Fruit fly (Drosophila melanogaster) whole organism, embryonic: ENCODE data around the gene CG4953.
A peak's percentile ranks its signal among the peaks of the same experiment; 100 is the strongest.

Source experiments
- Awh ChIP-seq: fragments of 200-800 bp; sonication (Bioruptor generic); IDR thresholded peaks from 2 replicates; pipeline ENCODE4, ENCODE4 v1.3.6; 2022; ENCODE audit warnings: missing biosample characterization, missing genetic modification characterization
- B-H1 ChIP-seq: fragments of 200-800 bp; sonication (Bioruptor generic); IDR thresholded peaks from 3 replicates; pipeline ENCODE4 v1.3.6; 2022; ENCODE audit warnings: missing biosample characterization, missing genetic modification characterization
- Bgb ChIP-seq: fragments of 200-800 bp; sonication (Bioruptor generic); IDR thresholded peaks from 2 replicates; pipeline ENCODE4 v1.3.6; 2022; ENCODE audit warnings: missing biosample characterization, missing genetic modification characterization; ENCODE audit not compliant: partially characterized antibody
- Blimp-1 ChIP-seq: fragments of 200-800 bp; sonication (Bioruptor generic); optimal IDR thresholded peaks from 3 replicates; lab custom pipeline; 2018; ENCODE audit warnings: missing biosample characterization, missing genetic modification characterization, mild to moderate bottlenecking, moderate library complexity, missing genetic modification reagents
- CG1024 ChIP-seq: fragments of 200-800 bp; sonication (Bioruptor generic); IDR thresholded peaks from 2 replicates; pipeline ENCODE4 v1.3.6; 2022; ENCODE audit warnings: missing biosample characterization, missing genetic modification characterization
- CG12104 ChIP-seq: fragments of 200-800 bp; sonication (Bioruptor generic); optimal IDR thresholded peaks from 3 replicates; lab custom pipeline; 2016; ENCODE audit warnings: missing biosample characterization, missing genetic modification characterization
- CG12236 ChIP-seq: fragments of 200-800 bp; sonication (Bioruptor generic); optimal IDR thresholded peaks from 2 replicates; lab custom pipeline; 2016; ENCODE audit warnings: missing biosample characterization, missing genetic modification characterization
- CG12942 ChIP-seq: fragments of 200-800 bp; sonication (Bioruptor generic); optimal IDR thresholded peaks from 3 replicates; lab custom pipeline; 2016; ENCODE audit warnings: missing biosample characterization, missing genetic modification characterization
- CG15696 ChIP-seq: fragments of 200-800 bp; sonication (Bioruptor generic); optimal IDR thresholded peaks from 2 replicates; lab custom pipeline; 2019; ENCODE audit warnings: missing biosample characterization, mild to moderate bottlenecking, missing genetic modification characterization, moderate library complexity
- CG17359 ChIP-seq: fragments of 200-800 bp; sonication (Bioruptor generic); optimal IDR thresholded peaks from 3 replicates; lab custom pipeline; 2018; ENCODE audit warnings: missing biosample characterization, mild to moderate bottlenecking, missing genetic modification characterization, moderate library complexity
- CG17612 ChIP-seq: fragments of 200-800 bp; sonication (Bioruptor generic); IDR thresholded peaks from 2 replicates; pipeline ENCODE4 v1.3.6; 2022; ENCODE audit warnings: missing biosample characterization, missing genetic modification characterization
- CG17802 ChIP-seq: fragments of 200-800 bp; sonication (Bioruptor generic); optimal IDR thresholded peaks from 2 replicates; lab custom pipeline; 2018; ENCODE audit warnings: missing biosample characterization, mild to moderate bottlenecking, missing genetic modification characterization, moderate library complexity
- CG1832 ChIP-seq: fragments of 200-800 bp; sonication (Bioruptor generic); optimal IDR thresholded peaks from 2 replicates; lab custom pipeline; 2017; ENCODE audit warnings: missing biosample characterization, mild to moderate bottlenecking, missing genetic modification characterization, inconsistent platforms
- CG3281 ChIP-seq: fragments of 200-800 bp; sonication (Bioruptor generic); optimal IDR thresholded peaks from 3 replicates; lab custom pipeline; 2017; ENCODE audit warnings: missing biosample characterization, mild to moderate bottlenecking, missing genetic modification characterization
- CG34224 ChIP-seq: fragments of 200-800 bp; sonication (Bioruptor generic); IDR thresholded peaks from 3 replicates; pipeline ENCODE4 v1.3.6; 2022; ENCODE audit warnings: missing biosample characterization, missing genetic modification characterization; ENCODE audit not compliant: partially characterized antibody
- CG7271 ChIP-seq: fragments of 200-800 bp; sonication (Bioruptor generic); optimal IDR thresholded peaks from 2 replicates; lab custom pipeline; 2018; ENCODE audit warnings: missing biosample characterization, mild to moderate bottlenecking, missing genetic modification characterization, moderate library complexity
- CG7372 ChIP-seq: fragments of 200-800 bp; sonication (Bioruptor generic); IDR thresholded peaks from 2 replicates; pipeline ENCODE4 v1.3.6; 2022; ENCODE audit warnings: missing biosample characterization, missing genetic modification characterization
- CG8359 ChIP-seq: fragments of 200-800 bp; sonication (Bioruptor generic); optimal IDR thresholded peaks from 2 replicates; lab custom pipeline; 2017; ENCODE audit warnings: missing biosample characterization, mild to moderate bottlenecking, missing genetic modification characterization, borderline replicate concordance
- CrebB ChIP-seq: fragments of 200-800 bp; sonication (Bioruptor generic); optimal IDR thresholded peaks from 3 replicates; lab custom pipeline; 2018; ENCODE audit warnings: missing biosample characterization, mild to moderate bottlenecking, missing genetic modification characterization
- Dip3 ChIP-seq: fragments of 200-800 bp; sonication (Bioruptor generic); optimal IDR thresholded peaks from 3 replicates; lab custom pipeline; 2016; ENCODE audit warnings: missing biosample characterization, missing genetic modification characterization
- Lim3 ChIP-seq: fragments of 200-800 bp; sonication (Bioruptor generic); IDR thresholded peaks from 2 replicates; pipeline ENCODE4 v1.3.6; 2022; ENCODE audit warnings: missing biosample characterization, missing genetic modification characterization
- MESR4 ChIP-seq: fragments of 200-800 bp; sonication (Bioruptor generic); optimal IDR thresholded peaks from 2 replicates; lab custom pipeline; 2018; ENCODE audit warnings: missing biosample characterization, mild to moderate bottlenecking, missing genetic modification characterization, moderate library complexity
- NFAT ChIP-seq: fragments of 200-800 bp; sonication (Bioruptor generic); IDR thresholded peaks from 2 replicates; pipeline ENCODE4 v1.3.6; 2022; ENCODE audit warnings: missing biosample characterization, missing genetic modification characterization
- Nf-YC ChIP-seq: fragments of 200-800 bp; optimal IDR thresholded peaks from 3 replicates; lab custom pipeline; 2019; ENCODE audit warnings: missing biosample characterization, mild to moderate bottlenecking, missing genetic modification characterization, moderate library complexity
- Oaz ChIP-seq: fragments of 200-800 bp; sonication (Bioruptor generic); IDR thresholded peaks from 2 replicates; pipeline ENCODE4 v1.3.6; 2022; ENCODE audit warnings: missing biosample characterization, missing genetic modification characterization
- Pdp1 ChIP-seq, 2 experiments: fragments of 200-800 bp; sonication (Bioruptor generic); optimal IDR thresholded peaks; 3 replicates each; lab custom pipeline; 2016; ENCODE audit warnings: missing biosample characterization in 2 of 2, missing genetic modification characterization in 2 of 2, mild to moderate bottlenecking in 1 of 2, moderate library complexity in 1 of 2
- Side ChIP-seq: fragments of 200-800 bp; sonication (Bioruptor generic); optimal IDR thresholded peaks from 2 replicates; lab custom pipeline; 2016; ENCODE audit warnings: missing biosample characterization, missing genetic modification characterization
- Sox100B ChIP-seq: fragments of 200-800 bp; sonication (Bioruptor generic); optimal IDR thresholded peaks from 3 replicates; lab custom pipeline; 2018; ENCODE audit warnings: missing biosample characterization, mild to moderate bottlenecking, missing genetic modification characterization
- Spps ChIP-seq: fragments of 200-800 bp; sonication (Bioruptor generic); optimal IDR thresholded peaks from 2 replicates; lab custom pipeline; 2018; ENCODE audit warnings: missing biosample characterization, mild to moderate bottlenecking, missing genetic modification characterization
- ab ChIP-seq: fragments of 200-800 bp; sonication (Bioruptor generic); optimal IDR thresholded peaks from 2 replicates; lab custom pipeline; 2016; ENCODE audit warnings: missing biosample characterization, missing genetic modification characterization
- al ChIP-seq: fragments of 200-800 bp; sonication (Bioruptor generic); IDR thresholded peaks from 2 replicates; pipeline ENCODE4 v1.3.6; 2022; ENCODE audit warnings: missing biosample characterization, missing genetic modification characterization
- amos ChIP-seq: fragments of 200-800 bp; sonication (Bioruptor generic); IDR thresholded peaks from 2 replicates; pipeline ENCODE4 v1.3.6; 2022; ENCODE audit warnings: missing biosample characterization, missing genetic modification characterization; ENCODE audit not compliant: partially characterized antibody
- corto ChIP-seq: fragments of 200-800 bp; sonication (Bioruptor generic); optimal IDR thresholded peaks from 2 replicates; lab custom pipeline; 2016; ENCODE audit warnings: missing biosample characterization, mild to moderate bottlenecking, missing genetic modification characterization, moderate library complexity
- crp ChIP-seq, 2 experiments: fragments of 200-800 bp; sonication (Bioruptor generic); optimal IDR thresholded peaks; 2 replicates in 1 of 2; 3 replicates in 1 of 2; lab custom pipeline; 2017; ENCODE audit warnings: missing biosample characterization in 2 of 2, missing genetic modification characterization in 2 of 2, mild to moderate bottlenecking in 1 of 2, moderate library complexity in 1 of 2
- ems ChIP-seq: fragments of 200-800 bp; sonication (Bioruptor generic); optimal IDR thresholded peaks from 3 replicates; lab custom pipeline; 2016; ENCODE audit warnings: missing biosample characterization, missing genetic modification characterization
- gsb ChIP-seq: fragments of 200-800 bp; sonication (Bioruptor generic); IDR thresholded peaks from 2 replicates; pipeline ENCODE4 v1.3.6; 2022; ENCODE audit warnings: missing biosample characterization, missing genetic modification characterization
- gsb-n ChIP-seq: fragments of 200-800 bp; sonication (Bioruptor generic); optimal IDR thresholded peaks from 3 replicates; lab custom pipeline; 2018; ENCODE audit warnings: missing biosample characterization, mild to moderate bottlenecking, missing genetic modification characterization
- her ChIP-seq: fragments of 200-800 bp; sonication (Bioruptor generic); optimal IDR thresholded peaks from 2 replicates; lab custom pipeline; 2016; ENCODE audit warnings: missing biosample characterization, missing genetic modification characterization
- kah ChIP-seq: fragments of 200-800 bp; sonication (Bioruptor generic); optimal IDR thresholded peaks from 2 replicates; lab custom pipeline; 2018; ENCODE audit warnings: missing biosample characterization, mild to moderate bottlenecking, missing genetic modification characterization
- lbe ChIP-seq: fragments of 200-800 bp; sonication (Bioruptor generic); optimal IDR thresholded peaks from 2 replicates; lab custom pipeline; 2016; ENCODE audit warnings: missing biosample characterization, mild to moderate bottlenecking, missing genetic modification characterization
- pb ChIP-seq: fragments of 200-800 bp; sonication (Bioruptor generic); optimal IDR thresholded peaks from 3 replicates; lab custom pipeline; 2016; ENCODE audit warnings: missing biosample characterization, missing genetic modification characterization
- pfk ChIP-seq: fragments of 200-800 bp; sonication (Bioruptor generic); optimal IDR thresholded peaks from 2 replicates; lab custom pipeline; 2018; ENCODE audit warnings: missing biosample characterization, mild to moderate bottlenecking, missing genetic modification characterization, moderate library complexity
- pho ChIP-seq: fragments of 200-800 bp; sonication (Bioruptor generic); optimal IDR thresholded peaks from 2 replicates; lab custom pipeline; 2016; ENCODE audit warnings: missing biosample characterization, missing genetic modification characterization
- prd ChIP-seq, 3 experiments: fragments of >200 bp in 2 of 3; fragments of 200-800 bp in 1 of 3; sonication (Bioruptor generic) in 1 of 3; optimal IDR thresholded peaks in 2 of 3; IDR thresholded peaks in 1 of 3; 2 replicates in 2 of 3; 3 replicates in 1 of 3; pipeline versions ENCODE4 v1.3.6 to Lab custom; 2017 to 2022; ENCODE audit warnings: missing biosample characterization in 1 of 3, missing genetic modification characterization in 1 of 3
- pum ChIP-seq: fragments of 200-800 bp; sonication (Bioruptor generic); optimal IDR thresholded peaks from 2 replicates; lab custom pipeline; 2016; ENCODE audit warnings: missing biosample characterization, missing genetic modification characterization
- sc ChIP-seq, 3 experiments: fragments of >200 bp in 2 of 3; fragments of 200-800 bp in 1 of 3; sonication (Bioruptor generic) in 1 of 3; optimal IDR thresholded peaks; 2 replicates in 2 of 3; 3 replicates in 1 of 3; lab custom pipeline; 2017; ENCODE audit warnings: mild to moderate bottlenecking in 1 of 3, missing biosample characterization in 1 of 3, missing genetic modification characterization in 1 of 3, missing genetic modification reagents in 1 of 3
- schlank ChIP-seq: fragments of 200-800 bp; sonication (Bioruptor generic); optimal IDR thresholded peaks from 2 replicates; lab custom pipeline; 2018; ENCODE audit warnings: missing biosample characterization, mild to moderate bottlenecking, missing genetic modification characterization
- scrt ChIP-seq: fragments of 200-800 bp; sonication (Bioruptor generic); optimal IDR thresholded peaks from 2 replicates; lab custom pipeline; 2018; ENCODE audit warnings: missing biosample characterization, mild to moderate bottlenecking, missing genetic modification characterization, moderate library complexity
- so ChIP-seq: fragments of 200-800 bp; sonication (Bioruptor generic); IDR thresholded peaks from 3 replicates; pipeline ENCODE4 v1.3.6; 2022; ENCODE audit warnings: missing biosample characterization, missing genetic modification characterization
- tin ChIP-seq: fragments of 200-800 bp; sonication (Bioruptor generic); optimal IDR thresholded peaks from 3 replicates; lab custom pipeline; 2016; ENCODE audit warnings: missing biosample characterization, missing genetic modification characterization

Gene CG4953

dm6 chr2L:10276436-10276835 is 9.9 kb downstream of the CG4953 start (continued):
- TF ChIP-seq CG1832 (no peak), pho (GFP tag; lab: Kevin White, UChicago) (no peak), CG8359 (GFP tag; lab: Kevin White, UChicago) (peak; percentile 22), her (no peak), gsb-n (no peak), Nf-YC (tag; lab: Kevin White, UChicago) (no peak), Blimp-1 (GFP tag; lab: Kevin White, UChicago) (no peak), gsb (no peak), CG15696 (tag; lab: Kevin White, UChicago) (peak; percentile 13), corto (GFP tag; lab: Kevin White, UChicago) (no peak), CG12104 (GFP tag; lab: Kevin White, UChicago) (peak; percentile 19), so (GFP tag; lab: Robert Waterston, UW) (no peak), ab (GFP tag; lab: Kevin White, UChicago) (no peak), Pdp1 (GFP tag; optimal IDR thresholded peaks at IDR 0.05; lab: Kevin White, UChicago) (peak in 1 of 2 experiments; percentile 60), pum (GFP tag; lab: Kevin White, UChicago) (no peak), pb (GFP tag; lab: Kevin White, UChicago) (no peak), prd (optimal IDR thresholded peaks at IDR 0.05; lab: Kevin White, UChicago) (no peak), prd (GFP tag; IDR thresholded peaks at IDR 0.05; lab: Robert Waterston, UW) (no peak), CG3281 (GFP tag; lab: Kevin White, UChicago) (no peak), sc (optimal IDR thresholded peaks at IDR 0.05; lab: Kevin White, UChicago) (no peak), sc (GFP tag; optimal IDR thresholded peaks at IDR 0.05; lab: Kevin White, UChicago) (no peak), Dip3 (no peak), CG17359 (tag; lab: Kevin White, UChicago) (no peak), scrt (GFP tag; lab: Kevin White, UChicago) (no peak), CG1024 (GFP tag; lab: Robert Waterston, UW) (no peak), B-H1 (GFP tag; lab: Robert Waterston, UW) (peak; percentile 10; the same call in 1 of the 3 replicates), CG12942 (GFP tag; lab: Kevin White, UChicago) (no peak), CG17612 (GFP tag; lab: Robert Waterston, UW) (no peak), Oaz (GFP tag; lab: Robert Waterston, UW) (no peak), CG7271 (peak; percentile 41), CrebB (tag; lab: Kevin White, UChicago) (no peak), Side (GFP tag; lab: Kevin White, UChicago) (no peak), NFAT (no peak), tin (GFP tag; lab: Kevin White, UChicago) (no peak), CG17802 (peak; percentile 29), CG7372 (GFP tag; lab: Robert Waterston, UW) (no peak), lbe (GFP tag; lab: Kevin White, UChicago) (no peak), Bgb (no peak), kah (peak; percentile 44), CG12236 (GFP tag; lab: Kevin White, UChicago) (no peak), Sox100B (GFP tag; lab: Kevin White, UChicago) (peak; percentile 63), schlank (tag; lab: Kevin White, UChicago) (no peak), Spps (tag; lab: Kevin White, UChicago) (peak; percentile 54), al (GFP tag; lab: Robert Waterston, UW) (no peak), amos (GFP tag; lab: Robert Waterston, UW) (no peak), ems (GFP tag; lab: Kevin White, UChicago) (no peak), pfk (GFP tag; lab: Kevin White, UChicago) (no peak), CG34224 (GFP tag; lab: Robert Waterston, UW) (no peak), MESR4 (GFP tag; lab: Kevin White, UChicago) (no peak), Awh (GFP tag; lab: Robert Waterston, UW) (no peak), crp (GFP tag; optimal IDR thresholded peaks at IDR 0.05; lab: Kevin White, UChicago) (no peak), Lim3 (GFP tag; lab: Robert Waterston, UW) (no peak)
